Fruit fly (Drosophila melanogaster): ENCODE results near the gene Prosbeta6.

Gene Prosbeta6

DNA sequence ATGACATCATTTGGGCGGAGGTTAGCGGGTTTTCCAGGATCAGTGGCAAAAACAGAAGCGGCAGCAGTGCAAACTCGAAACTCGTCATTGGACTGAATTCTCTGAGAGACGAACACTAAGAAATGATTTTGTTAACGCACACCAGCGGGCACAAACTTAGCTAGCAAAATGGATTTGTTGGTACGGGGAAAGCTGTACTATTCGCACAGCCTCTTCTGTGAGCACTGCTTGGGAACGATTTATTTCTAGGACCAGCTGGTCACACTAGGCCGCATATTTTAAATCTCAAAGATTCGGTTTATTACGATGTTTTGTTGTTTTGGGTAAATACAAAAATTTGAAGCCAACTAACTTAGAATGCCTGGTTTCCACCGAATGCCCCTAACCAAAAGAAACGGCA lies 1.1 kb downstream of the Prosbeta6 start, which contains the start of gene CG4098 (continued):
- peak; percentile 10 for TF ChIP-seq CG6808 (GFP tag; optimal IDR thresholded peaks at IDR 0.05)
- peak; percentile 60 for TF ChIP-seq CG31627 (GFP tag; optimal IDR thresholded peaks at IDR 0.05)
- peak; percentile 79 for TF ChIP-seq svp (GFP tag)
- no peak for TF ChIP-seq CG9139 (GFP tag; optimal IDR thresholded peaks at IDR 0.05)
- no peak for TF ChIP-seq fkh (GFP tag; optimal IDR thresholded peaks at IDR 0.05)
- TF ChIP-seq CG6163 (GFP tag; IDR thresholded peaks at IDR 0.05): peak; percentile 78
- peak; percentile 46 for TF ChIP-seq CG10631 (GFP tag; optimal IDR thresholded peaks at IDR 0.05)
- TF ChIP-seq CG8119 (GFP tag; IDR thresholded peaks at IDR 0.05): no peak
- peak; percentile 53 for TF ChIP-seq dsx (GFP tag; optimal IDR thresholded peaks at IDR 0.05; ENCODE audit: poor library complexity, severe bottlenecking)
- peak; percentile 66 for TF ChIP-seq acj6 (GFP tag; optimal IDR thresholded peaks at IDR 0.05)
- TF ChIP-seq CG6276 (GFP tag; optimal IDR thresholded peaks at IDR 0.05): no peak
- peak; percentile 30 for TF ChIP-seq topi (GFP tag; optimal IDR thresholded peaks at IDR 0.05)
- peak; percentile 51 for TF ChIP-seq achi (GFP tag; optimal IDR thresholded peaks at IDR 0.05)
- peak; percentile 31; the same call in 1 of the 2 replicates for TF ChIP-seq Gug (GFP tag; IDR thresholded peaks at IDR 0.05)
- TF ChIP-seq net (GFP tag; optimal IDR thresholded peaks at IDR 0.05): peak; percentile 56
- TF ChIP-seq CG4318 (GFP tag; optimal IDR thresholded peaks at IDR 0.05): no peak
- TF ChIP-seq CG11902 (GFP tag; optimal IDR thresholded peaks at IDR 0.05): no peak
- TF ChIP-seq eg (GFP tag; IDR thresholded peaks at IDR 0.05): peak; percentile 87
- no peak for TF ChIP-seq CG8319 (GFP tag; optimal IDR thresholded peaks at IDR 0.05)
- peak; percentile 22 for TF ChIP-seq CG8632 (GFP tag; optimal IDR thresholded peaks at IDR 0.05)
- peak; percentile 53 for TF ChIP-seq CG3032 (tag; optimal IDR thresholded peaks at IDR 0.05)

DNA sequence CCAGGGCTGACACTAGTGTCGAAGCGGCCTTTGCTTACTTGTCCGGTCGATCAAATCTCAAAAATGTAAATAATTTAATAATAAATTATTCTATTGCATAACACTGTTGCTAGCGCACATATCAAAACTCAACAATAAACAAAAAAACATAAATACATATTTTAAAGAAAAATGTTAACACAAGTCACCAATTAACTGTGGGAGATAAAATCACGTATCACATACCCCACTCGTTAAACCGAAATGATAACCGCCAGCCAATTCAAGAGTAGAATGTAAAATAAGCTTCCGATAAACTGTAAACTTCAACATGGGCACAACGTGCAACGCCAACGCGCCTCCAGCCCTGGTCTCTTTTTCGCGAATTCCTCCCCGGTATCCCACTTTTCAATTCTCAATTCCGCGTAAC lies 7.5 kb downstream of the Prosbeta6 start, which contains the start of gene Arts:
TSS of gene Arts (plus strand) at position 116 of the 409 bp plus-strand sequence.
- TF ChIP-seq CG11902 (GFP tag; optimal IDR thresholded peaks at IDR 0.05) (no peak), net (GFP tag; optimal IDR thresholded peaks at IDR 0.05) (no peak), lz (GFP tag; optimal IDR thresholded peaks at IDR 0.05) (peak; percentile 13), CG6792 (GFP tag; optimal IDR thresholded peaks at IDR 0.05) (peak; percentile 17), Eip75B (GFP tag; optimal IDR thresholded peaks at IDR 0.05) (no peak), CG3919 (GFP tag; optimal IDR thresholded peaks at IDR 0.05) (peak; percentile 31), eg (GFP tag; IDR thresholded peaks at IDR 0.05) (no peak), Lpt (GFP tag; optimal IDR thresholded peaks at IDR 0.05) (no peak), acj6 (GFP tag; optimal IDR thresholded peaks at IDR 0.05) (peak; percentile 44), Ets21C (GFP tag; optimal IDR thresholded peaks at IDR 0.05) (no peak), CG9139 (GFP tag; optimal IDR thresholded peaks at IDR 0.05) (no peak), CG6854 (GFP tag; optimal IDR thresholded peaks at IDR 0.05) (no peak), Hr38 (GFP tag; optimal IDR thresholded peaks at IDR 0.05) (no peak), CG6276 (GFP tag; optimal IDR thresholded peaks at IDR 0.05) (no peak), Eip78C (GFP tag) (peak; percentile 57), CG34406 (GFP tag; optimal IDR thresholded peaks at IDR 0.05) (peak; percentile 7), CG7368 (GFP tag; optimal IDR thresholded peaks at IDR 0.05) (no peak), topi (GFP tag; optimal IDR thresholded peaks at IDR 0.05) (peak; percentile 18), CG3032 (tag; optimal IDR thresholded peaks at IDR 0.05) (peak; percentile 40), Hr4 (GFP tag; optimal IDR thresholded peaks at IDR 0.05) (peak; percentile 30), dsx (GFP tag; optimal IDR thresholded peaks at IDR 0.05; ENCODE audit: poor library complexity, severe bottlenecking) (no peak), CG8632 (GFP tag; optimal IDR thresholded peaks at IDR 0.05) (no peak), vri (GFP tag; optimal IDR thresholded peaks at IDR 0.05) (no peak), dac (GFP tag; optimal IDR thresholded peaks at IDR 0.05) (no peak), Ets96B (tag; optimal IDR thresholded peaks at IDR 0.05) (peak; percentile 13), CG15336 (GFP tag; IDR thresholded peaks at IDR 0.05) (no peak), Hr39 (GFP tag; optimal IDR thresholded peaks at IDR 0.05) (peak; percentile 5), Eip93F (GFP tag; optimal IDR thresholded peaks at IDR 0.05) (peak; percentile 34), Met (GFP tag; optimal IDR thresholded peaks at IDR 0.05) (peak; percentile 25), CG6163 (GFP tag; IDR thresholded peaks at IDR 0.05) (no peak), achi (GFP tag; optimal IDR thresholded peaks at IDR 0.05) (peak; percentile 38), CG32006 (GFP tag; optimal IDR thresholded peaks at IDR 0.05) (peak; percentile 40), CG10631 (GFP tag; optimal IDR thresholded peaks at IDR 0.05) (peak; percentile 48), fkh (GFP tag; optimal IDR thresholded peaks at IDR 0.05) (peak; percentile 34), Sox102F (GFP tag; optimal IDR thresholded peaks at IDR 0.05) (no peak), Smox (GFP tag; optimal IDR thresholded peaks at IDR 0.05) (peak; percentile 0), cyc (GFP tag; optimal IDR thresholded peaks at IDR 0.05) (no peak), CG10669 (GFP tag; optimal IDR thresholded peaks at IDR 0.05) (no peak), fd59A (GFP tag; optimal IDR thresholded peaks at IDR 0.05) (no peak), CG1621 (tag; optimal IDR thresholded peaks at IDR 0.05) (no peak), spab (GFP tag; optimal IDR thresholded peaks at IDR 0.05) (no peak), fd85E (GFP tag; optimal IDR thresholded peaks at IDR 0.05) (no peak)

Data from whole organism, prepupa.